Fruit fly (Drosophila melanogaster): ENCODE measurements around the gene CG33502.
A peak's percentile ranks its signal among the peaks of the same experiment; 100 is the strongest.
"Not testable (repeated sequence)": the region's sequence is repeated elsewhere in the genome, so short reads cannot be mapped to it uniquely, and the experiment has no call there.

The CG33502 gene

dm6 chrX:21611426-21611825 is at the start of gene CG33502:
Gene CG33502, minus strand, starts transcription at chrX:21611526.
- TF ChIP-seq Eip78C (GFP tag); esn (GFP tag; optimal IDR thresholded peaks at IDR 0.05); CG8119 (GFP tag; IDR thresholded peaks at IDR 0.05): not testable (repeated sequence)

- TF ChIP-seq Eip93F (GFP tag; optimal IDR thresholded peaks at IDR 0.05) (no peak), CG31627 (GFP tag; optimal IDR thresholded peaks at IDR 0.05) (no peak), net (GFP tag; optimal IDR thresholded peaks at IDR 0.05) (no peak), pdm3 (GFP tag; optimal IDR thresholded peaks at IDR 0.05) (no peak), CG6163 (GFP tag; IDR thresholded peaks at IDR 0.05) (no peak), svp (GFP tag) (no peak), fd59A (GFP tag; optimal IDR thresholded peaks at IDR 0.05) (no peak), Hr4 (GFP tag; optimal IDR thresholded peaks at IDR 0.05) (no peak), fkh (GFP tag; optimal IDR thresholded peaks at IDR 0.05) (no peak), CG10669 (GFP tag; optimal IDR thresholded peaks at IDR 0.05) (no peak), OdsH (GFP tag; optimal IDR thresholded peaks at IDR 0.05) (no peak), CG1621 (tag; optimal IDR thresholded peaks at IDR 0.05) (no peak), ss (GFP tag; optimal IDR thresholded peaks at IDR 0.05) (no peak), CG11902 (GFP tag; optimal IDR thresholded peaks at IDR 0.05) (no peak), CG11762 (GFP tag; optimal IDR thresholded peaks at IDR 0.05; ENCODE audit: insufficient read depth) (no peak), Blimp-1 (GFP tag; optimal IDR thresholded peaks at IDR 0.05) (no peak), Lpt (GFP tag; optimal IDR thresholded peaks at IDR 0.05) (no peak), CG10631 (GFP tag; optimal IDR thresholded peaks at IDR 0.05) (no peak)
Measured at dm6 chrX:21632852-21633251, 21.5 kb upstream of the CG33502 start.

- TF ChIP-seq Eip75B (GFP tag; optimal IDR thresholded peaks at IDR 0.05) (no peak), achi (GFP tag; optimal IDR thresholded peaks at IDR 0.05) (no peak), CG11762 (GFP tag; optimal IDR thresholded peaks at IDR 0.05; ENCODE audit: insufficient read depth) (no peak), CG6808 (GFP tag; optimal IDR thresholded peaks at IDR 0.05) (no peak), CG11902 (GFP tag; optimal IDR thresholded peaks at IDR 0.05) (no peak), CG6854 (GFP tag; optimal IDR thresholded peaks at IDR 0.05) (no peak), Ets21C (GFP tag; optimal IDR thresholded peaks at IDR 0.05) (no peak), CG34406 (GFP tag; optimal IDR thresholded peaks at IDR 0.05) (no peak), acj6 (GFP tag; optimal IDR thresholded peaks at IDR 0.05) (no peak), CG10669 (GFP tag; optimal IDR thresholded peaks at IDR 0.05) (no peak), Sox102F (GFP tag; optimal IDR thresholded peaks at IDR 0.05) (no peak)
Measured at dm6 chrX:21632213-21632612, 20.9 kb upstream of the CG33502 start.

dm6 chrX:21631452-21631851 is 20.1 kb upstream of the CG33502 start:
- TF ChIP-seq Gug (GFP tag; IDR thresholded peaks at IDR 0.05) = no peak
- TF ChIP-seq CG6163 (GFP tag; IDR thresholded peaks at IDR 0.05) = no peak
- TF ChIP-seq pdm3 (GFP tag; optimal IDR thresholded peaks at IDR 0.05) = peak; percentile 56
- TF ChIP-seq CG6276 (GFP tag; optimal IDR thresholded peaks at IDR 0.05) = peak; percentile 10
- TF ChIP-seq CG6792 (GFP tag; optimal IDR thresholded peaks at IDR 0.05) = peak; percentile 35
- peak; percentile 17 for TF ChIP-seq CG1621 (tag; optimal IDR thresholded peaks at IDR 0.05)
- peak; percentile 16 for TF ChIP-seq Sox15 (GFP tag; optimal IDR thresholded peaks at IDR 0.05)
- TF ChIP-seq salr (GFP tag; optimal IDR thresholded peaks at IDR 0.05) = peak in 1 of 2 experiments; percentile 1
- TF ChIP-seq Ets96B (tag; optimal IDR thresholded peaks at IDR 0.05) = peak; percentile 49
- no peak for TF ChIP-seq CG7368 (GFP tag; optimal IDR thresholded peaks at IDR 0.05)
- no peak for TF ChIP-seq Eip93F (GFP tag; optimal IDR thresholded peaks at IDR 0.05)
- peak; percentile 64 for TF ChIP-seq CG3919 (GFP tag; optimal IDR thresholded peaks at IDR 0.05)
- TF ChIP-seq Eip78C (GFP tag) = peak; percentile 90
- peak; percentile 7 for TF ChIP-seq CG16779 (tag; optimal IDR thresholded peaks at IDR 0.05)
- TF ChIP-seq CG9139 (GFP tag; optimal IDR thresholded peaks at IDR 0.05) = no peak
- TF ChIP-seq CG31627 (GFP tag; optimal IDR thresholded peaks at IDR 0.05) = peak; percentile 25
- TF ChIP-seq achi (GFP tag; optimal IDR thresholded peaks at IDR 0.05) = peak; percentile 56
- no peak; the same call in 2 of the 3 replicates for TF ChIP-seq eg (GFP tag; IDR thresholded peaks at IDR 0.05)
- peak; percentile 39 for TF ChIP-seq lz (GFP tag; optimal IDR thresholded peaks at IDR 0.05)
- TF ChIP-seq ss (GFP tag; optimal IDR thresholded peaks at IDR 0.05) = no peak
- peak; percentile 36 for TF ChIP-seq CG6808 (GFP tag; optimal IDR thresholded peaks at IDR 0.05)
- no peak for TF ChIP-seq CG8319 (GFP tag; optimal IDR thresholded peaks at IDR 0.05)
- TF ChIP-seq spab (GFP tag; optimal IDR thresholded peaks at IDR 0.05) = peak; percentile 14
- peak; percentile 15 for TF ChIP-seq CG11902 (GFP tag; optimal IDR thresholded peaks at IDR 0.05)
- no peak for TF ChIP-seq Blimp-1 (GFP tag; optimal IDR thresholded peaks at IDR 0.05)
- no peak for TF ChIP-seq fd85E (GFP tag; optimal IDR thresholded peaks at IDR 0.05)
- TF ChIP-seq Smox (GFP tag; optimal IDR thresholded peaks at IDR 0.05) = peak; percentile 53
- TF ChIP-seq Met (GFP tag; optimal IDR thresholded peaks at IDR 0.05) = peak; percentile 76
